Fruit fly (Drosophila melanogaster): ENCODE results near the gene loj.

dm6 chr3L:6085988-6086387 lies 8.8 kb upstream of the loj start:
- TF ChIP-seq cic (GFP tag; optimal IDR thresholded peaks at IDR 0.05) (no peak), toe (GFP tag; optimal IDR thresholded peaks at IDR 0.05) (no peak), CG7101 (tag; optimal IDR thresholded peaks at IDR 0.05) (no peak), kay (GFP tag; ENCODE audit: borderline replicate concordance) (no peak), CG11617 (GFP tag; optimal IDR thresholded peaks at IDR 0.05) (no peak), pad (GFP tag; optimal IDR thresholded peaks at IDR 0.05) (no peak), Mnt (GFP tag; optimal IDR thresholded peaks at IDR 0.05) (no peak), Clk (GFP tag; optimal IDR thresholded peaks at IDR 0.05) (no peak), tj (GFP tag; optimal IDR thresholded peaks at IDR 0.05) (no peak), CG12768 (GFP tag; optimal IDR thresholded peaks at IDR 0.05) (no peak), ovo (GFP tag; optimal IDR thresholded peaks at IDR 0.05) (no peak), Crg-1 (GFP tag; optimal IDR thresholded peaks at IDR 0.05) (no peak), CG7045 (GFP tag; optimal IDR thresholded peaks at IDR 0.05) (no peak)
